In genomic region chrX:15048713-15049112, dm6 we compare ENCODE assay signal across 1 fruit fly cellular context.
TF ChIP-seq lines count a peak whose summit lies in the region.

No protein-coding gene starts in this region.

TF ChIP-seq in whole organism, embryonic, 481 proteins besides CTCF, POLR2A, EP300 and RAD21 (continued from another document):
- peak; percentile 10 for TF ChIP-seq pfk (GFP tag; optimal IDR thresholded peaks at IDR 0.05; lab: Kevin White, UChicago)
- TF ChIP-seq exex (tag; optimal IDR thresholded peaks at IDR 0.05; lab: Kevin White, UChicago), result peak; percentile 52
